Fruit fly (Drosophila melanogaster): Measurements from ENCODE around the gene Task7.

Gene Task7

DNA sequence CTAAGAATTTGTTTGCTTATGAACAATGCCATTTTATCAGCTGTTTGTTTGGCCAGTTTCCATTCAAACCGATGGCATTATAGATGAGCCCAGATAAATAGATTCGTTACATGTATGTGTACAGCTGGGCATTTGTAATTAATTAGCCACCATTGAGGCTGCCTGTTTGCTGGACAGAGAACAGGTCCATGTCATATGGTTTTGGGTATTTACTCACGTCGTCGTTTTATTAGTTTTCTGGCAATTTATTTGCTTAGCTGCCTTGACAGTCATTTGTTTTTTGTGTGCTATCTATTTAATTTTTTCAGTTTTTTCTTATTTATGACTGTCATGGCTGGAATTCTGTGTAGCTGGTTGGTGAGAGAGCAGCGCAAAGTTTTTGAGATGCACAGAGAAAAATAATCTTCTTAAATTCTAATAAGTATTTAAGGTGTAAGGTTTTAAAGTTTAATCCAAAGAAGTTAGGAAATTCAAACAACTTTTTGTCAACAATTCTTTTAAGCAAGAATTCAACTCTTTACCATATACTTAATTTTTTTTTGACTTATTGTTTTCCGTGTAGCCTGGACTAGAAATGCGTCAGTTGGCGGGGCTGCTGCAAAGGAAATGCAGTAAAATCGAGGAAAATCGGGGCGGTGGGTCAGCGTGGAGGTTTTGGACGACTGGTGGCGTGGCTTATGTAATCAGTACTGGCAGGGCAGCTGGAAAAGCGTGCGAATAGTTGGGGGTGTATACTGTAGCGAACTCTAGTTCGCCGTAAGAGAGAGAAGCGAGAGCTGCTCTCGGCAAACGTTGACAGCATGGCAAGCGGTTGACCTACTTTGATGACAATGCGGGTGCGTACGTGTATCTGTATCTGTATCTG, 22.7 kb upstream of the Task7 start (continued):
- TF ChIP-seq CG5180 (GFP tag; optimal IDR thresholded peaks at IDR 0.05) (peak; percentile 69), jing (GFP tag; optimal IDR thresholded peaks at IDR 0.05) (no peak), cato (GFP tag; optimal IDR thresholded peaks at IDR 0.05; ENCODE audit: borderline replicate concordance) (peak; percentile 76), Hand (GFP tag; optimal IDR thresholded peaks at IDR 0.05) (peak; percentile 69), HmgD (GFP tag; optimal IDR thresholded peaks at IDR 0.05) (peak; percentile 45), CG7786 (GFP tag; optimal IDR thresholded peaks at IDR 0.05) (peak; percentile 68), CG4617 (GFP tag; optimal IDR thresholded peaks at IDR 0.05; ENCODE audit: borderline replicate concordance) (peak; percentile 48), ssp (GFP tag; IDR thresholded peaks at IDR 0.05) (peak; percentile 75), CG13123 (GFP tag; optimal IDR thresholded peaks at IDR 0.05) (peak; percentile 53), Ets97D (GFP tag; optimal IDR thresholded peaks at IDR 0.05) (peak; percentile 61), Mes4 (GFP tag; optimal IDR thresholded peaks at IDR 0.05) (peak; percentile 40), CG4424 (GFP tag; optimal IDR thresholded peaks at IDR 0.05) (peak; percentile 86), Eip74EF (GFP tag; optimal IDR thresholded peaks at IDR 0.05) (peak in 1 of 2 experiments; percentile 78), CG2129 (GFP tag; IDR thresholded peaks at IDR 0.05; ENCODE audit: partially characterized antibody) (no peak), lmd (GFP tag; IDR thresholded peaks at IDR 0.05) (peak; percentile 84), Rfx (GFP tag; IDR thresholded peaks at IDR 0.05) (peak; percentile 89), org-1 (GFP tag; optimal IDR thresholded peaks at IDR 0.05) (peak; percentile 67), CG11504 (tag; optimal IDR thresholded peaks at IDR 0.05) (peak; percentile 91), twi (tag; optimal IDR thresholded peaks at IDR 0.05) (peak; percentile 44), CG31441 (GFP tag; IDR thresholded peaks at IDR 0.05) (peak; percentile 89), CG17385 (GFP tag; optimal IDR thresholded peaks at IDR 0.05) (peak; percentile 84), CG42726 (GFP tag; IDR thresholded peaks at IDR 0.05; ENCODE audit: partially characterized antibody) (no peak), nau (GFP tag; optimal IDR thresholded peaks at IDR 0.05) (peak; percentile 81), Dad (GFP tag; optimal IDR thresholded peaks at IDR 0.05) (peak; percentile 75), HLH54F (GFP tag; optimal IDR thresholded peaks at IDR 0.05) (peak; percentile 59), pb (GFP tag; optimal IDR thresholded peaks at IDR 0.05) (peak; percentile 43), tna (GFP tag; IDR thresholded peaks at IDR 0.05; ENCODE audit: partially characterized antibody) (no peak), onecut (GFP tag; IDR thresholded peaks at IDR 0.05) (peak; percentile 53), lola (GFP tag; optimal IDR thresholded peaks at IDR 0.05) (peak in 1 of 3 experiments; percentile 52), MBD-R2 (GFP tag; IDR thresholded peaks at IDR 0.05) (peak; percentile 54; the same call in 1 of the 2 replicates), CG4820 (GFP tag; optimal IDR thresholded peaks at IDR 0.05) (peak; percentile 82), Jarid2 (GFP tag; optimal IDR thresholded peaks at IDR 0.05) (peak; percentile 36), wor (GFP tag; IDR thresholded peaks at IDR 0.05) (peak; percentile 50; the same call in 1 of the 2 replicates), vvl (GFP tag; IDR thresholded peaks at IDR 0.05) (peak; percentile 95), p53 (GFP tag; optimal IDR thresholded peaks at IDR 0.05) (peak; percentile 69), CG12071 (GFP tag; optimal IDR thresholded peaks at IDR 0.05) (peak; percentile 61), cwo (GFP tag; optimal IDR thresholded peaks at IDR 0.05) (peak; percentile 86), HmgZ (tag; optimal IDR thresholded peaks at IDR 0.05) (peak; percentile 78), stc (GFP tag; IDR thresholded peaks at IDR 0.05) (peak; percentile 80), Taf1 (GFP tag; IDR thresholded peaks at IDR 0.05) (peak; percentile 65; the same call in 1 of the 2 replicates), CG4360 (GFP tag; IDR thresholded peaks at IDR 0.05) (peak; percentile 54; the same call in 1 of the 2 replicates), Hr51 (GFP tag; optimal IDR thresholded peaks at IDR 0.05) (peak; percentile 70 to 93), CG6654 (GFP tag; optimal IDR thresholded peaks at IDR 0.05) (peak; percentile 57), Mrtf (GFP tag; IDR thresholded peaks at IDR 0.05) (peak; percentile 88; the same call in 2 of the 3 replicates), ara (GFP tag; IDR thresholded peaks at IDR 0.05) (peak; percentile 68), bcd (GFP tag; optimal IDR thresholded peaks at IDR 0.05) (peak; percentile 71), z (GFP tag; IDR thresholded peaks at IDR 0.05) (no peak), CG13624 (GFP tag; optimal IDR thresholded peaks at IDR 0.05) (peak; percentile 84)

Data from whole organism, embryonic.